Worm (Caenorhabditis elegans): Measurements from ENCODE around the gene Y7A5A.5.
A peak's percentile ranks its signal among the peaks of the same experiment; 100 is the strongest.

Y7A5A.5 gene

ce11 chrX:15801827-15802226 lies 15.2 kb upstream of the Y7A5A.5 start:
- TF ChIP-seq zfh-2 (GFP tag; conservative IDR thresholded peaks at IDR 0.05) (peak; percentile 64; the same call in 1 of the 2 replicates), hsf-1 (GFP tag; IDR thresholded peaks at IDR 0.05) (no peak), snpc-4 (GFP tag; optimal IDR thresholded peaks at IDR 0.05) (no peak), snpc-4 (tag; optimal IDR thresholded peaks at IDR 0.05) (peak in 2 of 4 experiments; percentile 20 to 41)

DNA sequence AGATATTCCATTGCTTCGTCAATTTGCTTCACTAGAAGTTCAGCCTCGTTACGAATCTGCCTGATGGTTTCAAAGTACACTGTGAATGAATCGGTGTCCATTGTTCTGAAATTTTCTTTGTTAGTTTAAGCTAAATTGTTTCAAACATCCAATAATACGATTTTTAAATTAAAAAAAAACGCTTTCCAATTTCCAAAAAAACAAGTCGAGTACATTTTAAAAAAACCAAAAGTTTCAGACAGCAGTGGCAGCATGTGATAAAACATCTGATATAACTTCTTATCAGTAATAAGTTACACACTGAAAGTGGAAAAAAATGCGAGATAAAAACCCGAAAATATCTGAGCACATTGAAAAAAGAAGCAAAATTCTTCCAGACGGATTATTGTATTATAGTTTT lies 13.0 kb upstream of the Y7A5A.5 start, which contains the start of gene Y7A5A.6:
TSS of gene Y7A5A.6 (minus strand) at position 101 of the 400 bp plus-strand sequence.
- TF ChIP-seq nhr-80 (tag; optimal IDR thresholded peaks at IDR 0.05) (peak; percentile 19), Y53F4B.3 (GFP tag; IDR thresholded peaks at IDR 0.05) (no peak)

ce11 chrX:15796633-15797032 lies 10.0 kb upstream of the Y7A5A.5 start:
- TF ChIP-seq F57A8.1 (GFP tag; optimal IDR thresholded peaks at IDR 0.05) (no peak), D2030.7 (GFP tag; IDR thresholded peaks at IDR 0.05) (peak; percentile 49; the same call in 1 of the 2 replicates), F57C9.4 (tag; optimal IDR thresholded peaks at IDR 0.05) (no peak), ceh-79 (tag; optimal IDR thresholded peaks at IDR 0.05) (no peak), pha-4 (tag; optimal IDR thresholded peaks at IDR 0.05) (no peak), aptf-2 (GFP tag; conservative IDR thresholded peaks at IDR 0.05) (no peak), ztf-28 (GFP tag; IDR thresholded peaks at IDR 0.05) (no peak), snpc-1.3 (tag; optimal IDR thresholded peaks at IDR 0.05; ENCODE audit: insufficient read depth) (no peak), hmg-1.2 (GFP tag; IDR thresholded peaks at IDR 0.05) (peak; percentile 52), hrde-1 (tag; optimal IDR thresholded peaks at IDR 0.05; ENCODE audit: borderline replicate concordance) (no peak), dpl-1 (GFP tag; optimal IDR thresholded peaks at IDR 0.05) (no peak), nfyb-1 (GFP tag; IDR thresholded peaks at IDR 0.05) (no peak), dox-1 (GFP tag; IDR thresholded peaks at IDR 0.05) (peak; percentile 33; the same call in 1 of the 2 replicates), F52B5.7 (tag; optimal IDR thresholded peaks at IDR 0.05) (no peak), gei-17 (GFP tag; optimal IDR thresholded peaks at IDR 0.05) (no peak), cebp-1 (GFP tag; IDR thresholded peaks at IDR 0.05) (0 out of 2 replicates have a peak, but pooled peaks have one; percentile 27), cebp-1 (tag; optimal IDR thresholded peaks at IDR 0.05) (no peak), ceh-40 (GFP tag; IDR thresholded peaks at IDR 0.05) (no peak), lir-1 (GFP tag; conservative IDR thresholded peaks at IDR 0.05) (no peak), sea-2 (GFP tag; IDR thresholded peaks at IDR 0.05) (no peak), ztf-26 (tag; optimal IDR thresholded peaks at IDR 0.05) (peak; percentile 78), mes-4 (tag; optimal IDR thresholded peaks at IDR 0.05) (no peak), ceh-91 (GFP tag; IDR thresholded peaks at IDR 0.05) (no peak), snpc-4 (GFP tag; optimal IDR thresholded peaks at IDR 0.05) (peak; percentile 35), snpc-4 (tag; optimal IDR thresholded peaks at IDR 0.05) (peak in 1 of 4 experiments; percentile 70), akir-1 (GFP tag; optimal IDR thresholded peaks at IDR 0.05) (no peak), F10E7.11 (tag; optimal IDR thresholded peaks at IDR 0.05) (no peak), F37B4.10 (GFP tag; IDR thresholded peaks at IDR 0.05) (0 out of 2 replicates have a peak, but pooled peaks have one; percentile 28), nhr-120 (GFP tag; IDR thresholded peaks at IDR 0.05) (no peak), F22D6.2 (tag; optimal IDR thresholded peaks at IDR 0.05) (no peak), Y79H2A.3 (GFP tag; conservative IDR thresholded peaks at IDR 0.05) (no peak), madf-6 (GFP tag; IDR thresholded peaks at IDR 0.05) (0 out of 2 replicates have a peak, but pooled peaks have one; percentile 25), unc-130 (GFP tag; optimal IDR thresholded peaks at IDR 0.05) (no peak), B0261.1 (tag; optimal IDR thresholded peaks at IDR 0.05) (peak; percentile 66), Y95B8A.8 (GFP tag; IDR thresholded peaks at IDR 0.05) (no peak), mel-28 (tag; optimal IDR thresholded peaks at IDR 0.05; ENCODE audit: borderline replicate concordance) (no peak), fkh-3 (tag; optimal IDR thresholded peaks at IDR 0.05) (no peak), tlf-1 (GFP tag; optimal IDR thresholded peaks at IDR 0.05) (no peak), lin-26 (GFP tag; IDR thresholded peaks at IDR 0.05) (peak; percentile 70; the same call in 1 of the 2 replicates), ekl-4 (GFP tag; IDR thresholded peaks at IDR 0.05) (0 out of 2 replicates have a peak, but pooled peaks have one; percentile 38), nhr-80 (tag; optimal IDR thresholded peaks at IDR 0.05) (no peak), tbp1 (GFP tag; optimal IDR thresholded peaks at IDR 0.05) (peak; percentile 86)
